Worm (Caenorhabditis elegans): Measurements from ENCODE around the gene Y39E4B.6.

Y39E4B.6 gene

ce11 chrIII:13070548-13071050 is at the start of gene Y39E4B.6:
Gene Y39E4B.6 (plus strand): TSS chrIII:13070756.
- TF ChIP-seq ztf-29 (GFP tag; IDR thresholded peaks at IDR 0.05) (peak; percentile 81; the same call in 1 of the 2 replicates), ztf-23 (GFP tag; IDR thresholded peaks at IDR 0.05) (peak; percentile 86), T22C8.4 (GFP tag; IDR thresholded peaks at IDR 0.05) (peak; percentile 56; the same call in 1 of the 2 replicates), klf-2 (GFP tag; conservative IDR thresholded peaks at IDR 0.05) (no peak), tab-1 (GFP tag; IDR thresholded peaks at IDR 0.05) (no peak), flt-1 (GFP tag; IDR thresholded peaks at IDR 0.05) (peak; percentile 91), cog-1 (tag; optimal IDR thresholded peaks at IDR 0.05) (peak; percentile 98), ref-1 (GFP tag; conservative IDR thresholded peaks at IDR 0.05) (no peak), med-1 (GFP tag; optimal IDR thresholded peaks at IDR 0.05; ENCODE audit: insufficient read depth) (peak; percentile 3)

ce11 chrIII:13024281-13024680 is 46.3 kb upstream of the Y39E4B.6 start, which contains the start of gene cyp-13A12:
Gene cyp-13A12 (plus strand): TSS chrIII:13024547.
- no peak for TF ChIP-seq cog-1 (tag; optimal IDR thresholded peaks at IDR 0.05)
- no peak for TF ChIP-seq tab-1 (GFP tag; IDR thresholded peaks at IDR 0.05)
- no peak for TF ChIP-seq klf-2 (GFP tag; conservative IDR thresholded peaks at IDR 0.05)
- TF ChIP-seq ref-1 (GFP tag; conservative IDR thresholded peaks at IDR 0.05) = no peak
- TF ChIP-seq flt-1 (GFP tag; IDR thresholded peaks at IDR 0.05) = no peak
- no peak for TF ChIP-seq ztf-23 (GFP tag; IDR thresholded peaks at IDR 0.05)
- TF ChIP-seq med-1 (GFP tag; optimal IDR thresholded peaks at IDR 0.05; ENCODE audit: insufficient read depth) = no peak
- TF ChIP-seq T22C8.4 (GFP tag; IDR thresholded peaks at IDR 0.05) = no peak
- TF ChIP-seq ztf-29 (GFP tag; IDR thresholded peaks at IDR 0.05) = no peak

- TF ChIP-seq ref-1 (GFP tag; conservative IDR thresholded peaks at IDR 0.05) = no peak
- TF ChIP-seq ztf-23 (GFP tag; IDR thresholded peaks at IDR 0.05) = no peak
- TF ChIP-seq ztf-29 (GFP tag; IDR thresholded peaks at IDR 0.05) = no peak
- no peak for TF ChIP-seq tab-1 (GFP tag; IDR thresholded peaks at IDR 0.05)
- TF ChIP-seq cog-1 (tag; optimal IDR thresholded peaks at IDR 0.05) = no peak
- TF ChIP-seq flt-1 (GFP tag; IDR thresholded peaks at IDR 0.05) = no peak
- TF ChIP-seq klf-2 (GFP tag; conservative IDR thresholded peaks at IDR 0.05) = no peak
- TF ChIP-seq T22C8.4 (GFP tag; IDR thresholded peaks at IDR 0.05) = no peak
- TF ChIP-seq med-1 (GFP tag; optimal IDR thresholded peaks at IDR 0.05; ENCODE audit: insufficient read depth) = no peak
These were observed 42.6 kb upstream of the Y39E4B.6 start for ce11 chrIII:13027949-13028348.

- TF ChIP-seq ztf-23 (GFP tag; IDR thresholded peaks at IDR 0.05) (no peak), med-1 (GFP tag; optimal IDR thresholded peaks at IDR 0.05; ENCODE audit: insufficient read depth) (no peak), T22C8.4 (GFP tag; IDR thresholded peaks at IDR 0.05) (no peak), tab-1 (GFP tag; IDR thresholded peaks at IDR 0.05) (no peak), ztf-29 (GFP tag; IDR thresholded peaks at IDR 0.05) (no peak), cog-1 (tag; optimal IDR thresholded peaks at IDR 0.05) (no peak), flt-1 (GFP tag; IDR thresholded peaks at IDR 0.05) (no peak), ref-1 (GFP tag; conservative IDR thresholded peaks at IDR 0.05) (no peak), klf-2 (GFP tag; conservative IDR thresholded peaks at IDR 0.05) (no peak)
These were observed 40.9 kb upstream of the Y39E4B.6 start, which contains the start of gene F14F7.4 for ce11 chrIII:13029608-13030007. Gene F14F7.4 (minus strand): TSS chrIII:13029708.

- no peak for TF ChIP-seq ztf-23 (GFP tag; IDR thresholded peaks at IDR 0.05)
- no peak for TF ChIP-seq flt-1 (GFP tag; IDR thresholded peaks at IDR 0.05)
- TF ChIP-seq ztf-29 (GFP tag; IDR thresholded peaks at IDR 0.05) = no peak
- no peak for TF ChIP-seq ref-1 (GFP tag; conservative IDR thresholded peaks at IDR 0.05)
- no peak for TF ChIP-seq T22C8.4 (GFP tag; IDR thresholded peaks at IDR 0.05)
- no peak for TF ChIP-seq med-1 (GFP tag; optimal IDR thresholded peaks at IDR 0.05; ENCODE audit: insufficient read depth)
- no peak for TF ChIP-seq tab-1 (GFP tag; IDR thresholded peaks at IDR 0.05)
- TF ChIP-seq cog-1 (tag; optimal IDR thresholded peaks at IDR 0.05) = no peak
- no peak for TF ChIP-seq klf-2 (GFP tag; conservative IDR thresholded peaks at IDR 0.05)
These were observed 40.0 kb upstream of the Y39E4B.6 start, which contains the start of gene F14F7.7 for ce11 chrIII:13030551-13030950. Gene F14F7.7 (plus strand): TSS chrIII:13030904.

ce11 chrIII:13031701-13032100 is 38.9 kb upstream of the Y39E4B.6 start, which contains the start of gene F14F7.5:
Gene F14F7.5 (plus strand): TSS chrIII:13032001.
- TF ChIP-seq ztf-29 (GFP tag; IDR thresholded peaks at IDR 0.05) (no peak), T22C8.4 (GFP tag; IDR thresholded peaks at IDR 0.05) (no peak), tab-1 (GFP tag; IDR thresholded peaks at IDR 0.05) (no peak), flt-1 (GFP tag; IDR thresholded peaks at IDR 0.05) (no peak), ztf-23 (GFP tag; IDR thresholded peaks at IDR 0.05) (no peak), cog-1 (tag; optimal IDR thresholded peaks at IDR 0.05) (no peak), med-1 (GFP tag; optimal IDR thresholded peaks at IDR 0.05; ENCODE audit: insufficient read depth) (no peak), ref-1 (GFP tag; conservative IDR thresholded peaks at IDR 0.05) (no peak), klf-2 (GFP tag; conservative IDR thresholded peaks at IDR 0.05) (no peak)

ce11 chrIII:13032429-13033018 is 38.0 kb upstream of the Y39E4B.6 start:
- TF ChIP-seq med-1 (GFP tag; optimal IDR thresholded peaks at IDR 0.05; ENCODE audit: insufficient read depth) (no peak), ztf-29 (GFP tag; IDR thresholded peaks at IDR 0.05) (no peak), ztf-23 (GFP tag; IDR thresholded peaks at IDR 0.05) (0 out of 2 replicates have a peak, but pooled peaks have one; percentile 12), flt-1 (GFP tag; IDR thresholded peaks at IDR 0.05) (0 out of 2 replicates have a peak, but pooled peaks have one; percentile 5)

- no peak for TF ChIP-seq ref-1 (GFP tag; conservative IDR thresholded peaks at IDR 0.05)
- no peak for TF ChIP-seq ztf-23 (GFP tag; IDR thresholded peaks at IDR 0.05)
- TF ChIP-seq med-1 (GFP tag; optimal IDR thresholded peaks at IDR 0.05; ENCODE audit: insufficient read depth) = no peak
- TF ChIP-seq cog-1 (tag; optimal IDR thresholded peaks at IDR 0.05) = no peak
- TF ChIP-seq ztf-29 (GFP tag; IDR thresholded peaks at IDR 0.05) = no peak
- TF ChIP-seq klf-2 (GFP tag; conservative IDR thresholded peaks at IDR 0.05) = no peak
- TF ChIP-seq T22C8.4 (GFP tag; IDR thresholded peaks at IDR 0.05) = no peak
- TF ChIP-seq tab-1 (GFP tag; IDR thresholded peaks at IDR 0.05) = no peak
- TF ChIP-seq flt-1 (GFP tag; IDR thresholded peaks at IDR 0.05) = no peak
These were observed 30.8 kb upstream of the Y39E4B.6 start, which contains the start of gene F54F12.2 for ce11 chrIII:13039739-13040138. Gene F54F12.2 (plus strand): TSS chrIII:13040039.

- no peak for TF ChIP-seq flt-1 (GFP tag; IDR thresholded peaks at IDR 0.05)
- no peak for TF ChIP-seq ztf-23 (GFP tag; IDR thresholded peaks at IDR 0.05)
- TF ChIP-seq cog-1 (tag; optimal IDR thresholded peaks at IDR 0.05) = no peak
- no peak for TF ChIP-seq ztf-29 (GFP tag; IDR thresholded peaks at IDR 0.05)
- no peak for TF ChIP-seq tab-1 (GFP tag; IDR thresholded peaks at IDR 0.05)
- no peak for TF ChIP-seq T22C8.4 (GFP tag; IDR thresholded peaks at IDR 0.05)
- no peak for TF ChIP-seq ref-1 (GFP tag; conservative IDR thresholded peaks at IDR 0.05)
- TF ChIP-seq med-1 (GFP tag; optimal IDR thresholded peaks at IDR 0.05; ENCODE audit: insufficient read depth) = no peak
These were observed 20.6 kb upstream of the Y39E4B.6 start for ce11 chrIII:13049956-13050355.
